Worm (Caenorhabditis elegans) whole organism, young adult: ENCODE data around the gene W05B10.6.
A peak's percentile ranks its signal among the peaks of the same experiment; 100 is the strongest.

ENCODE experiments used
- B0261.1 ChIP-seq: sonication (generic microtip); optimal IDR thresholded peaks from 2 replicates; lab custom pipeline; 2016; ENCODE audit warnings: mild to moderate bottlenecking, missing genetic modification characterization, moderate library complexity, missing compliant biosample characterization
- B0336.3 ChIP-seq: fragments of 200-800 bp; sonication (Bioruptor generic); IDR thresholded peaks from 2 replicates; pipeline ENCODE4 v1.3.6; 2022; ENCODE audit warnings: missing genetic modification characterization, missing compliant biosample characterization
- D2030.7 ChIP-seq: fragments of 200-800 bp; sonication (Bioruptor generic); IDR thresholded peaks from 2 replicates; pipeline ENCODE4 v1.3.6; 2022; ENCODE audit warnings: missing genetic modification reagents, missing genetic modification characterization, missing compliant biosample characterization
- F22D6.2 ChIP-seq: sonication (generic microtip); optimal IDR thresholded peaks from 2 replicates; lab custom pipeline; 2016; ENCODE audit warnings: mild to moderate bottlenecking, missing genetic modification characterization, missing compliant biosample characterization
- F52B5.7 ChIP-seq: sonication (generic microtip); optimal IDR thresholded peaks from 2 replicates; lab custom pipeline; 2016; ENCODE audit warnings: mild to moderate bottlenecking, missing genetic modification characterization, missing compliant biosample characterization
- F57C9.4 ChIP-seq: sonication (generic microtip); optimal IDR thresholded peaks from 2 replicates; lab custom pipeline; 2017; ENCODE audit warnings: mild to moderate bottlenecking, missing genetic modification characterization, missing compliant biosample characterization
- K12H6.12 ChIP-seq: fragments of 200-800 bp; sonication (Bioruptor generic); optimal IDR thresholded peaks from 2 replicates; lab custom pipeline; 2018; ENCODE audit warnings: mild to moderate bottlenecking, missing genetic modification characterization, missing compliant biosample characterization
- T26A5.8 ChIP-seq: sonication (generic microtip); optimal IDR thresholded peaks from 2 replicates; lab custom pipeline; 2016; ENCODE audit warnings: missing genetic modification characterization, missing compliant biosample characterization
- Y79H2A.3 ChIP-seq: fragments of 200-800 bp; sonication (Bioruptor generic); conservative IDR thresholded peaks from 2 replicates; pipeline ENCODE4 v1.3.6; 2022; ENCODE audit warnings: missing genetic modification reagents, missing genetic modification characterization, missing compliant biosample characterization
- ZK185.1 ChIP-seq: sonication (generic microtip); optimal IDR thresholded peaks from 2 replicates; lab custom pipeline; 2016; ENCODE audit warnings: mild to moderate bottlenecking, missing genetic modification characterization, missing compliant biosample characterization; ENCODE audit not compliant: poor library complexity, severe bottlenecking
- atf-7 ChIP-seq: sonication (generic microtip); optimal IDR thresholded peaks from 2 replicates; lab custom pipeline; 2017; ENCODE audit warnings: mild to moderate bottlenecking, missing genetic modification characterization, missing compliant biosample characterization
- attf-3 ChIP-seq: fragments of 200-800 bp; sonication (Bioruptor generic); conservative IDR thresholded peaks from 2 replicates; pipeline ENCODE4 v1.3.6; 2022; ENCODE audit warnings: missing genetic modification reagents, missing genetic modification characterization, missing compliant biosample characterization
- attf-6 ChIP-seq: fragments of 200-800 bp; sonication (Bioruptor generic); IDR thresholded peaks from 2 replicates; pipeline ENCODE4 v1.3.6; 2022; ENCODE audit warnings: missing genetic modification reagents, missing genetic modification characterization, missing compliant biosample characterization
- bed-2 ChIP-seq: fragments of 200-800 bp; sonication (Bioruptor generic); IDR thresholded peaks from 2 replicates; pipeline ENCODE4 v1.3.6; 2022; ENCODE audit warnings: missing genetic modification reagents, missing genetic modification characterization, missing compliant biosample characterization
- ceh-100 ChIP-seq: fragments of 200-800 bp; sonication (Bioruptor generic); IDR thresholded peaks from 2 replicates; pipeline ENCODE4 v1.3.6; 2022; ENCODE audit warnings: missing genetic modification reagents, missing genetic modification characterization, missing compliant biosample characterization
- ceh-27 ChIP-seq: fragments of 200-800 bp; sonication (Bioruptor generic); optimal IDR thresholded peaks from 2 replicates; lab custom pipeline; 2018; ENCODE audit warnings: mild to moderate bottlenecking, missing genetic modification characterization, moderate library complexity, missing compliant biosample characterization
- ceh-40 ChIP-seq: fragments of 200-800 bp; sonication (Bioruptor generic); IDR thresholded peaks from 2 replicates; pipeline ENCODE4 v1.3.6; 2022; ENCODE audit warnings: missing genetic modification characterization, missing compliant biosample characterization
- die-1 ChIP-seq: sonication (generic microtip); optimal IDR thresholded peaks from 2 replicates; lab custom pipeline; 2016; ENCODE audit warnings: missing genotype, mild to moderate bottlenecking, missing genetic modification characterization, missing compliant biosample characterization
- dox-1 ChIP-seq: fragments of 200-800 bp; sonication (Bioruptor generic); IDR thresholded peaks from 2 replicates; pipeline ENCODE4 v1.3.6; 2022; ENCODE audit warnings: missing genetic modification reagents, missing genetic modification characterization, missing compliant biosample characterization
- egl-44 ChIP-seq: fragments of 200-800 bp; sonication (Bioruptor generic); IDR thresholded peaks from 2 replicates; pipeline ENCODE4 v1.3.6; 2022; ENCODE audit warnings: missing genetic modification reagents, missing genetic modification characterization, missing compliant biosample characterization
- ets-4 ChIP-seq: fragments of 200-800 bp; sonication (Bioruptor generic); optimal IDR thresholded peaks from 2 replicates; lab custom pipeline; 2018; ENCODE audit warnings: mild to moderate bottlenecking, missing genetic modification characterization, missing compliant biosample characterization
- him-1 ChIP-seq: sonication (generic microtip); optimal IDR thresholded peaks from 2 replicates; lab custom pipeline; 2016; ENCODE audit warnings: missing genotype, missing genetic modification reagents, missing genetic modification characterization, missing compliant biosample characterization
- hsf-1 ChIP-seq: fragments of 200-800 bp; sonication (Bioruptor generic); IDR thresholded peaks from 2 replicates; pipeline ENCODE4 v1.3.6; 2022; ENCODE audit warnings: missing genetic modification reagents, missing genetic modification characterization, missing compliant biosample characterization
- lag-1 ChIP-seq: fragments of 200-800 bp; sonication (Bioruptor generic); IDR thresholded peaks from 2 replicates; pipeline ENCODE4 v1.3.6; 2022; ENCODE audit warnings: missing genetic modification reagents, missing genetic modification characterization, missing compliant biosample characterization
- let-526 ChIP-seq: fragments of 200-800 bp; sonication (Bioruptor generic); IDR thresholded peaks from 2 replicates; pipeline ENCODE4 v1.3.6; 2022; ENCODE audit warnings: missing genetic modification reagents, missing genetic modification characterization, missing compliant biosample characterization
- lin-26 ChIP-seq: fragments of 200-800 bp; sonication (Bioruptor generic); IDR thresholded peaks from 2 replicates; pipeline ENCODE4 v1.3.6; 2022; ENCODE audit warnings: missing genetic modification reagents, missing genetic modification characterization, missing compliant biosample characterization
- lin-40 ChIP-seq: sonication (generic microtip); optimal IDR thresholded peaks from 2 replicates; lab custom pipeline; 2016; ENCODE audit warnings: missing genetic modification characterization, mild to moderate bottlenecking, missing compliant biosample characterization, missing genotype, missing genetic modification reagents
- madf-3 ChIP-seq: fragments of 200-800 bp; sonication (Bioruptor generic); IDR thresholded peaks from 2 replicates; pipeline ENCODE4 v1.3.6; 2022; ENCODE audit warnings: missing genetic modification reagents, missing genetic modification characterization, missing compliant biosample characterization
- mcd-1 ChIP-seq: fragments of 200-800 bp; sonication (Bioruptor generic); IDR thresholded peaks from 2 replicates; pipeline ENCODE4 v1.3.6; 2022; ENCODE audit warnings: missing genetic modification reagents, missing genetic modification characterization, missing compliant biosample characterization
- nfya-1 ChIP-seq: sonication (generic microtip); optimal IDR thresholded peaks from 2 replicates; lab custom pipeline; 2017; ENCODE audit warnings: antibody characterized with exemption, missing compliant biosample characterization, missing genetic modification characterization, borderline replicate concordance; ENCODE audit not compliant: insufficient read depth
- nfya-2 ChIP-seq: fragments of 200-800 bp; sonication (Bioruptor generic); IDR thresholded peaks from 2 replicates; pipeline ENCODE4 v1.3.6; 2022; ENCODE audit warnings: missing genetic modification reagents, missing genetic modification characterization, missing compliant biosample characterization
- nhr-120 ChIP-seq: fragments of 200-800 bp; sonication (Bioruptor generic); IDR thresholded peaks from 2 replicates; pipeline ENCODE4 v1.3.6; 2022; ENCODE audit warnings: missing genetic modification characterization, missing compliant biosample characterization
- pbrm-1 ChIP-seq: fragments of 200-800 bp; sonication (Bioruptor generic); IDR thresholded peaks from 2 replicates; pipeline ENCODE4 v1.3.6; 2022; ENCODE audit warnings: missing genetic modification reagents, missing genetic modification characterization, missing compliant biosample characterization
- rec-8 ChIP-seq, 2 experiments: sonication (generic microtip); optimal IDR thresholded peaks; 2 replicates each; lab custom pipeline; 2016; ENCODE audit warnings: mild to moderate bottlenecking in 2 of 2, missing genetic modification characterization in 2 of 2, missing genetic modification reagents in 2 of 2, missing genotype in 2 of 2, missing biosample characterization in 1 of 2, missing compliant biosample characterization in 1 of 2, moderate library complexity in 1 of 2
- rpc-1 ChIP-seq, 2 experiments: fragments of 150-350 bp in 1 of 2; sonication (generic microtip) in 1 of 2; optimal IDR thresholded peaks; 2 replicates each; lab custom pipeline; 2014 to 2018; ENCODE audit warnings: missing biosample characterization in 1 of 2, missing genetic modification characterization in 1 of 2, missing genetic modification reagents in 1 of 2, missing genotype in 1 of 2
- snpc-1.1 ChIP-seq: sonication (generic microtip); optimal IDR thresholded peaks from 2 replicates; lab custom pipeline; 2017; ENCODE audit warnings: missing genetic modification characterization, mild to moderate bottlenecking, missing compliant biosample characterization, antibody characterized with exemption, moderate library complexity, missing genotype, missing genetic modification reagents; ENCODE audit not compliant: insufficient read depth
- somi-1 ChIP-seq: fragments of 200-800 bp; sonication (Bioruptor generic); optimal IDR thresholded peaks from 2 replicates; lab custom pipeline; 2018; ENCODE audit warnings: mild to moderate bottlenecking, missing genetic modification characterization, missing compliant biosample characterization
- tbp1 ChIP-seq: fragments of 200-800 bp; sonication (Bioruptor generic); optimal IDR thresholded peaks from 2 replicates; lab custom pipeline; 2018; ENCODE audit warnings: mild to moderate bottlenecking, missing genetic modification characterization, missing compliant biosample characterization
- zim-3 ChIP-seq: sonication (generic microtip); optimal IDR thresholded peaks from 2 replicates; lab custom pipeline; 2017; ENCODE audit warnings: mild to moderate bottlenecking, missing genetic modification characterization, moderate library complexity, missing compliant biosample characterization
- ztf-26 ChIP-seq: sonication (generic microtip); optimal IDR thresholded peaks from 2 replicates; lab custom pipeline; 2017; ENCODE audit warnings: missing genetic modification characterization, missing compliant biosample characterization

Gene W05B10.6

DNA sequence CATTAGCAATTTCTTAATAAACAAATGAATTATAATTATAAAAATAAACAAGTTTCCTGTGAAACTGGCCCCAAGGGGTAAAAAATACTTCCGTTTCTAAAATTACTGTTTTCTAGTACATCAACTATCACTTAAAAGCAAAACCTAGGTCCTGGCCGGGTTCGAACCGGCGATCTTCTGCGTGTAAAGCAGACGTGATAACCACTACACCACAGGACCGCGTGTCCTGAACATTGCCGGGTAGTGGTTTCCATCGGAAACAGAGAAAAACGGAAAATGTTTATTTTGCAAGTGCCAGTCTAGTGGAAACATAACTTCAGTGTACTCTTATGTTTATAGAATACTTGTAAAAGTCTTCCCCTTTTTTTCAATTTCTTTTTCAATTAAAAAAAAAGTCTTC, 25.2 kb upstream of the W05B10.6 start (continued):
- TF ChIP-seq tbp1 (GFP tag; lab: Kevin White, UChicago) (peak; percentile 88), him-1 (no peak), D2030.7 (GFP tag; lab: Robert Waterston, UW) (no peak), somi-1 (GFP tag; lab: Kevin White, UChicago) (no peak), let-526 (GFP tag; lab: Robert Waterston, UW) (no peak), die-1 (tag; lab: Kevin White, UChicago) (no peak), mcd-1 (GFP tag; lab: Robert Waterston, UW) (no peak), ZK185.1 (peak; percentile 18), rec-8 (tag; optimal IDR thresholded peaks at IDR 0.05; lab: Kevin White, UChicago) (no peak), F22D6.2 (no peak), B0261.1 (tag; lab: Kevin White, UChicago) (peak; percentile 66), zim-3 (tag; lab: Kevin White, UChicago) (no peak), rpc-1 (optimal IDR thresholded peaks at IDR 0.05; lab: Kevin White, UChicago) (peak; percentile 57), rpc-1 (tag; optimal IDR thresholded peaks at IDR 0.05; lab: Kevin White, UChicago) (peak; percentile 81), hsf-1 (no peak), T26A5.8 (tag; lab: Kevin White, UChicago) (no peak), lin-26 (GFP tag; lab: Robert Waterston, UW) (no peak; the same call in 1 of the 2 replicates), lin-40 (tag; lab: Kevin White, UChicago) (no peak), attf-3 (GFP tag; lab: Robert Waterston, UW) (no peak), nhr-120 (GFP tag; lab: Robert Waterston, UW) (no peak), Y79H2A.3 (GFP tag; lab: Robert Waterston, UW) (no peak), egl-44 (no peak), snpc-1.1 (no peak), pbrm-1 (GFP tag; lab: Robert Waterston, UW) (no peak), ceh-27 (peak; percentile 1), atf-7 (no peak), F57C9.4 (tag; lab: Kevin White, UChicago) (no peak), ceh-40 (GFP tag; lab: Robert Waterston, UW) (0 out of 2 replicates have a peak, but pooled peaks have one; percentile 32), B0336.3 (GFP tag; lab: Robert Waterston, UW) (no peak), attf-6 (GFP tag; lab: Robert Waterston, UW) (no peak), nfya-1 (tag; lab: Kevin White, UChicago) (no peak), lag-1 (GFP tag; lab: Robert Waterston, UW) (no peak), K12H6.12 (no peak), F52B5.7 (tag; lab: Kevin White, UChicago) (no peak), madf-3 (GFP tag; lab: Robert Waterston, UW) (no peak), nfya-2 (GFP tag; lab: Robert Waterston, UW) (no peak), bed-2 (GFP tag; lab: Robert Waterston, UW) (no peak)
- TF ChIP-seq, all 124 proteins: peak for 12

DNA sequence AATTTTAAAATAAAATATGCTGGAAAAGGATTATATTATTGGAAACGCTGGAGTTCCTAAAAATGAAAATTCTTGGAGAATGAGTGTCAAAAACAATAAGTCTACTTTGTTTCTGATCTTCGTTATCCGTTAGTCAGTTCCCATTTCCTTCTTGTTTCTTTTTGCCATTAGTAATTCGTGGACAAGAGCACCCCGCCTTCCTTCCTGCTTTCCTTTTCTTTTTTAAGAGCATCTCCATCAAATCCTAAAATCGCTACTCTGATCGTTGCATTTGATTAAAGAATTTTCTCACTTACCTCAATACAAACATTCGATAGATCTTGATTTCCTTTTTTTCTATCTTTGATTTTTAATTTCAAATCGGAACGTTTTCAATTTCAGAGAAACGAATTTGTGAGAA, 21.8 kb upstream of the W05B10.6 start, which contains the start of gene frpr-15:
frpr-15 (plus strand) TSS at position 301 of the 400 bp plus-strand sequence.
- no peak for TF ChIP-seq dox-1 (GFP tag; lab: Robert Waterston, UW)
- no peak for TF ChIP-seq ceh-100 (GFP tag; lab: Robert Waterston, UW)
- no peak for TF ChIP-seq ztf-26 (tag; lab: Kevin White, UChicago)
- TF ChIP-seq ets-4 (GFP tag; lab: Kevin White, UChicago): no peak
- TF ChIP-seq, all 124 proteins: peak for 0
